Worm (Caenorhabditis elegans) whole organism, L3 larva: ENCODE data around the gene Y17D7B.10.

Source experiments
- ZK546.5 ChIP-seq: sonication (generic microtip); optimal IDR thresholded peaks from 2 replicates; lab custom pipeline; 2017; ENCODE audit warnings: missing biosample characterization, missing genetic modification characterization
- elt-3 ChIP-seq, 3 experiments: fragments of 150-350 bp in 1 of 3; sonication (generic microtip) in 2 of 3; optimal IDR thresholded peaks; 2 replicates in 2 of 3; 4 replicates in 1 of 3; lab custom pipeline; 2014 to 2017; ENCODE audit warnings: missing biosample characterization in 3 of 3, missing genetic modification characterization in 3 of 3
- fos-1 ChIP-seq: fragments of 150-350 bp; optimal IDR thresholded peaks from 2 replicates; lab custom pipeline; 2014; ENCODE audit warnings: missing biosample characterization, missing genetic modification characterization
- jun-1 ChIP-seq: fragments of 150-350 bp; optimal IDR thresholded peaks from 2 replicates; lab custom pipeline; 2014; ENCODE audit warnings: missing biosample characterization, missing genetic modification reagents, missing genetic modification characterization
- lin-15B ChIP-seq: fragments of 150-350 bp; optimal IDR thresholded peaks from 2 replicates; lab custom pipeline; 2014; ENCODE audit warnings: missing biosample characterization, missing genetic modification characterization
- pqm-1 ChIP-seq: fragments of 150-350 bp; optimal IDR thresholded peaks from 2 replicates; lab custom pipeline; 2017; ENCODE audit warnings: missing biosample characterization, missing genetic modification characterization, inconsistent platforms
- sea-2 ChIP-seq: fragments of 150-350 bp; sonication (generic microtip); optimal IDR thresholded peaks from 4 replicates; lab custom pipeline; 2014; ENCODE audit warnings: missing biosample characterization, missing genetic modification reagents, missing genetic modification characterization
- unc-62 ChIP-seq: fragments of 150-350 bp; sonication (generic microtip); optimal IDR thresholded peaks from 4 replicates; lab custom pipeline; 2014; ENCODE audit warnings: missing biosample characterization, missing genetic modification reagents, missing genetic modification characterization
- ztf-4 ChIP-seq: fragments of 150-350 bp; optimal IDR thresholded peaks from 2 replicates; lab custom pipeline; 2014; ENCODE audit warnings: missing biosample characterization, missing genetic modification characterization

DNA sequence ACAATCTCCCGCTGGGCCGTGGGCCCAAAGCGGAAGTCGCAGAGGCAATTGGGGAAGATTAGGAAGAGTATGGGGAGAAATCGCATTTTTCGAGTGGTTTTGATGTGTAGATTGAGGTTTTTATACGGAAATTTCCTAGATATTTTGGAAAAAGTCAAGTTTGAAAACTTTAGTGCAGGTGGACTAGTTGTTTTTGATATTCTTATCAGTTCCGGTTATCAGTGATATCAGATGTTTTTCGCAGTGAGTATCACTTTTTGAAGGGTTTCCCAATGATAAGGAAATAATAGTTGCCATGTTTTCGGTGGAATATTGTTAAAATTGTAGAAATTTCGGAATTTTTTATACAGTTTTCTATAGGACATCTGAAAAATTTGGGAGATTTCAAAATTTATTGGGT, 49.1 kb upstream of the Y17D7B.10 start, which contains the start of gene scl-20:
- TF ChIP-seq elt-3 (tag; optimal IDR thresholded peaks at IDR 0.05; lab: Kevin White, UChicago) (no peak), lin-15B (tag; lab: Kevin White, UChicago) (no peak), ztf-4 (tag; lab: Kevin White, UChicago) (no peak), jun-1 (tag; lab: Kevin White, UChicago) (no peak), pqm-1 (tag; lab: Kevin White, UChicago) (no peak), unc-62 (GFP tag; lab: Kevin White, UChicago) (no peak), fos-1 (no peak), sea-2 (GFP tag; lab: Kevin White, UChicago) (no peak), ZK546.5 (no peak)
